Fruit fly (Drosophila melanogaster) whole organism, wandering third instar larva: ENCODE measurements around the gene CG31013.

Source experiments
- Abd-B ChIP-seq: fragments of >200 bp; optimal IDR thresholded peaks from 2 replicates; lab custom pipeline; 2017; ENCODE audit warnings: missing biosample characterization, missing genetic modification characterization
- CG32264 ChIP-seq: fragments of 200-800 bp; sonication (Bioruptor generic); optimal IDR thresholded peaks from 2 replicates; lab custom pipeline; 2016; ENCODE audit warnings: missing biosample characterization, missing genetic modification characterization
- CG9705 ChIP-seq: fragments of 200-800 bp; sonication (Bioruptor generic); optimal IDR thresholded peaks from 2 replicates; lab custom pipeline; 2018; ENCODE audit warnings: missing biosample characterization, mild to moderate bottlenecking, missing genetic modification characterization
- CrebA ChIP-seq: fragments of 200-800 bp; sonication (Bioruptor generic); optimal IDR thresholded peaks from 2 replicates; lab custom pipeline; 2016; ENCODE audit warnings: missing biosample characterization, mild to moderate bottlenecking, missing genetic modification characterization, borderline replicate concordance
- Dfd ChIP-seq: fragments of >200 bp; optimal IDR thresholded peaks from 2 replicates; lab custom pipeline; 2017; ENCODE audit warnings: missing biosample characterization, missing genetic modification characterization
- Dif ChIP-seq: fragments of 200-275, 200-300 bp; sonication (Bioruptor generic); optimal IDR thresholded peaks from 2 replicates; lab custom pipeline; 2018; ENCODE audit warnings: missing biosample characterization, missing genetic modification characterization; ENCODE audit not compliant: partially characterized antibody
- GATAd ChIP-seq: sonication (Bioruptor generic); optimal IDR thresholded peaks from 2 replicates; lab custom pipeline; 2016; ENCODE audit warnings: missing biosample characterization, missing genetic modification characterization
- HLH106 ChIP-seq: fragments of 200-800 bp; optimal IDR thresholded peaks from 3 replicates; lab custom pipeline; 2019; ENCODE audit warnings: missing biosample characterization, mild to moderate bottlenecking, missing genetic modification characterization, moderate library complexity
- Hnf4 ChIP-seq: fragments of 200-800 bp; sonication (Bioruptor generic); optimal IDR thresholded peaks from 2 replicates; lab custom pipeline; 2016; ENCODE audit warnings: missing biosample characterization, mild to moderate bottlenecking, missing genetic modification characterization
- Hr78 ChIP-seq: fragments of >200 bp; optimal IDR thresholded peaks from 2 replicates; lab custom pipeline; 2017; ENCODE audit warnings: missing biosample characterization, missing genetic modification characterization
- Hr83 ChIP-seq: fragments of 200-300 bp; sonication (Bioruptor generic); optimal IDR thresholded peaks from 2 replicates; lab custom pipeline; 2016; ENCODE audit warnings: missing biosample characterization, mild to moderate bottlenecking, missing genetic modification characterization, moderate library complexity; ENCODE audit not compliant: poor library complexity, severe bottlenecking
- Jra ChIP-seq: sonication (Bioruptor generic); optimal IDR thresholded peaks from 2 replicates; lab custom pipeline; 2016; ENCODE audit warnings: missing biosample characterization, missing genetic modification characterization
- Mio ChIP-seq: sonication (Bioruptor generic); optimal IDR thresholded peaks from 2 replicates; lab custom pipeline; 2016; ENCODE audit warnings: missing biosample characterization, missing genetic modification characterization
- Myc ChIP-seq: fragments of >200 bp; optimal IDR thresholded peaks from 2 replicates; lab custom pipeline; 2017
- N ChIP-seq: fragments of >200 bp; optimal IDR thresholded peaks from 2 replicates; lab custom pipeline; 2018; ENCODE audit warnings: missing biosample characterization, missing external identifiers, missing genetic modification characterization
- OdsH ChIP-seq: fragments of 200-800 bp; sonication (Bioruptor generic); optimal IDR thresholded peaks from 2 replicates; lab custom pipeline; 2016; ENCODE audit warnings: missing biosample characterization, mild to moderate bottlenecking, missing genetic modification characterization
- Rel ChIP-seq, 2 experiments: fragments of 200-800 bp; sonication (Bioruptor generic) in 1 of 2; optimal IDR thresholded peaks; 2 replicates in 1 of 2; 3 replicates in 1 of 2; lab custom pipeline; 2016 to 2019; ENCODE audit warnings: mild to moderate bottlenecking in 2 of 2, missing biosample characterization in 2 of 2, missing genetic modification characterization in 2 of 2, moderate library complexity in 1 of 2
- Sp1 ChIP-seq: fragments of 200-800 bp; sonication (Bioruptor generic); optimal IDR thresholded peaks from 3 replicates; lab custom pipeline; 2019; ENCODE audit warnings: missing biosample characterization, mild to moderate bottlenecking, missing genetic modification characterization, moderate library complexity
- Vsx2 ChIP-seq: fragments of 200-300, 225-300 bp; sonication (Bioruptor generic); optimal IDR thresholded peaks from 2 replicates; lab custom pipeline; 2018; ENCODE audit warnings: missing biosample characterization, missing genetic modification characterization; ENCODE audit not compliant: partially characterized antibody
- br ChIP-seq: fragments of 200-800 bp; sonication (Bioruptor generic); optimal IDR thresholded peaks from 2 replicates; lab custom pipeline; 2016; ENCODE audit warnings: missing biosample characterization, missing genetic modification characterization
- brk ChIP-seq: fragments of 200-800 bp; sonication (Bioruptor generic); optimal IDR thresholded peaks from 2 replicates; lab custom pipeline; 2016; ENCODE audit warnings: missing biosample characterization, mild to moderate bottlenecking, missing genetic modification characterization
- dl ChIP-seq, 2 experiments: fragments of 175-275, 200-275 bp in 1 of 2; fragments of 200-275 bp in 1 of 2; sonication (Bioruptor generic); optimal IDR thresholded peaks; lab custom pipeline; 2018; ENCODE audit warnings: mild to moderate bottlenecking in 2 of 2, missing biosample characterization in 2 of 2, missing genetic modification characterization in 2 of 2, moderate library complexity in 2 of 2; ENCODE audit not compliant: partially characterized antibody in 2 of 2, insufficient read depth in 1 of 2
- dmrt93B ChIP-seq: fragments of 200-800 bp; sonication (Bioruptor generic); optimal IDR thresholded peaks from 2 replicates; lab custom pipeline; 2018; ENCODE audit warnings: missing biosample characterization, mild to moderate bottlenecking, missing genetic modification characterization
- dsf ChIP-seq: sonication (Bioruptor generic); optimal IDR thresholded peaks from 2 replicates; lab custom pipeline; 2016; ENCODE audit warnings: missing biosample characterization, missing genetic modification characterization, borderline replicate concordance
- ey ChIP-seq: fragments of 200-800 bp; sonication (Bioruptor generic); optimal IDR thresholded peaks from 2 replicates; lab custom pipeline; 2016; ENCODE audit warnings: missing biosample characterization, missing genetic modification characterization
- foxo ChIP-seq, 2 experiments: fragments of 200-800 bp; sonication (Bioruptor generic); optimal IDR thresholded peaks; 2 replicates in 1 of 2; 3 replicates in 1 of 2; lab custom pipeline; 2016 to 2017; ENCODE audit warnings: missing biosample characterization in 2 of 2, missing genetic modification characterization in 2 of 2
- fru ChIP-seq: fragments of 200-800 bp; sonication (Bioruptor generic); optimal IDR thresholded peaks from 3 replicates; lab custom pipeline; 2016; ENCODE audit warnings: missing biosample characterization, mild to moderate bottlenecking, missing genetic modification characterization
- h ChIP-seq: fragments of 200-800 bp; sonication (Bioruptor generic); optimal IDR thresholded peaks from 3 replicates; lab custom pipeline; 2016; ENCODE audit warnings: missing biosample characterization, mild to moderate bottlenecking, missing genetic modification characterization
- jim ChIP-seq: fragments of 175-275, 200-325 bp; sonication (Bioruptor generic); optimal IDR thresholded peaks from 2 replicates; lab custom pipeline; 2016; ENCODE audit warnings: missing biosample characterization, mild to moderate bottlenecking, missing genetic modification characterization
- lola ChIP-seq: fragments of >200 bp; optimal IDR thresholded peaks from 2 replicates; lab custom pipeline; 2017; ENCODE audit warnings: missing biosample characterization, missing genetic modification characterization
- pan ChIP-seq: fragments of >200 bp; optimal IDR thresholded peaks from 2 replicates; lab custom pipeline; 2017
- psq ChIP-seq: fragments of 200-800 bp; sonication (Bioruptor generic); optimal IDR thresholded peaks from 3 replicates; lab custom pipeline; 2017; ENCODE audit warnings: missing biosample characterization, mild to moderate bottlenecking, missing genetic modification characterization, moderate library complexity
- rgr ChIP-seq: fragments of 200-800 bp; sonication (Bioruptor generic); optimal IDR thresholded peaks from 3 replicates; lab custom pipeline; 2016; ENCODE audit warnings: missing biosample characterization, mild to moderate bottlenecking, missing genetic modification characterization
- sage ChIP-seq: fragments of 200-800 bp; sonication (Bioruptor generic); optimal IDR thresholded peaks from 2 replicates; lab custom pipeline; 2016; ENCODE audit warnings: missing biosample characterization, mild to moderate bottlenecking, missing genetic modification characterization
- sv ChIP-seq: fragments of 200-800 bp; sonication (Bioruptor generic); optimal IDR thresholded peaks from 3 replicates; lab custom pipeline; 2016; ENCODE audit warnings: missing biosample characterization, missing genetic modification characterization
- tai ChIP-seq: sonication (Bioruptor generic); optimal IDR thresholded peaks from 2 replicates; lab custom pipeline; 2016; ENCODE audit warnings: missing biosample characterization, missing genetic modification characterization
- usp ChIP-seq: fragments of >200 bp; optimal IDR thresholded peaks from 2 replicates; lab custom pipeline; 2017; ENCODE audit warnings: missing biosample characterization, missing genetic modification characterization
- woc ChIP-seq: sonication (Bioruptor generic); optimal IDR thresholded peaks from 2 replicates; lab custom pipeline; 2016; ENCODE audit warnings: missing biosample characterization, mild to moderate bottlenecking, missing genetic modification characterization

Gene CG31013

dm6 chr3R:30601440-30602256, 44.0 kb downstream of the CG31013 start, which contains the start of the genes CG2246 and CG31021:
TSS of gene CG2246 (minus strand) at chr3R:30601489.
TSS of gene CG31021 (plus strand) at chr3R:30602206.
- TF ChIP-seq h (GFP tag; lab: Kevin White, UChicago), result peak; percentile 54
- no peak for TF ChIP-seq sage (GFP tag; lab: Kevin White, UChicago)
- TF ChIP-seq CrebA, result no peak
- TF ChIP-seq dmrt93B (GFP tag; lab: Kevin White, UChicago), result peak; percentile 2
- no peak for TF ChIP-seq psq (GFP tag; lab: Kevin White, UChicago)
- TF ChIP-seq pan (lab: Kevin White, UChicago), result no peak
- peak; percentile 43 for TF ChIP-seq woc (GFP tag; lab: Kevin White, UChicago)
- peak; percentile 1 for TF ChIP-seq OdsH (GFP tag; lab: Kevin White, UChicago)
- TF ChIP-seq Sp1 (GFP tag; lab: Kevin White, UChicago), result no peak
- TF ChIP-seq foxo (GFP tag; optimal IDR thresholded peaks at IDR 0.05; lab: Kevin White, UChicago), result peak in 1 of 2 experiments; percentile 62
- peak; percentile 32 for TF ChIP-seq HLH106 (tag; lab: Kevin White, UChicago)
- TF ChIP-seq dl (GFP tag; optimal IDR thresholded peaks at IDR 0.05; lab: Kevin White, UChicago; ENCODE audit: insufficient read depth in 1 of 2, partially characterized antibody in 2 of 2), result no peak
- TF ChIP-seq Hr78 (GFP tag; lab: Kevin White, UChicago), result no peak
- TF ChIP-seq CG9705, result peak; percentile 22
- TF ChIP-seq Hr83, result no peak
- peak; percentile 42 for TF ChIP-seq Jra (GFP tag; lab: Kevin White, UChicago)
- TF ChIP-seq usp (GFP tag; lab: Kevin White, UChicago), result no peak
- TF ChIP-seq dsf (GFP tag; lab: Kevin White, UChicago), result peak; percentile 17
- peak; percentile 10 for TF ChIP-seq brk
- TF ChIP-seq Myc, result no peak
- TF ChIP-seq GATAd, result peak; percentile 19
- TF ChIP-seq ey, result peak; percentile 29
- TF ChIP-seq br, result peak; percentile 31
- no peak for TF ChIP-seq CG32264 (GFP tag; lab: Kevin White, UChicago)
- peak; percentile 49 for TF ChIP-seq rgr (GFP tag; lab: Kevin White, UChicago)
- no peak for TF ChIP-seq Hnf4 (GFP tag; lab: Kevin White, UChicago)
- TF ChIP-seq sv, result peak; percentile 74
- TF ChIP-seq fru (GFP tag; lab: Kevin White, UChicago), result peak; percentile 74
- TF ChIP-seq Mio (GFP tag; lab: Kevin White, UChicago), result no peak
- no peak for TF ChIP-seq jim (GFP tag; lab: Kevin White, UChicago)
- no peak for TF ChIP-seq Dfd
- no peak for TF ChIP-seq N (GFP tag; lab: Kevin White, UChicago)
- no peak for TF ChIP-seq lola (GFP tag; lab: Kevin White, UChicago)
- no peak for TF ChIP-seq Dif (GFP tag; lab: Kevin White, UChicago)
- TF ChIP-seq Abd-B (GFP tag; lab: Kevin White, UChicago), result no peak
- no peak for TF ChIP-seq Vsx2 (GFP tag; lab: Kevin White, UChicago)
- TF ChIP-seq tai (GFP tag; lab: Kevin White, UChicago), result peak; percentile 1
- TF ChIP-seq Rel (GFP tag; optimal IDR thresholded peaks at IDR 0.05; lab: Kevin White, UChicago), result no peak
- TF ChIP-seq Rel (tag; optimal IDR thresholded peaks at IDR 0.05; lab: Kevin White, UChicago), result no peak
